Fruit fly (Drosophila melanogaster) whole organism, adult: ENCODE results near the gene CG46308.

Experiments used
- CG11617 ChIP-seq: fragments of 200-800 bp; sonication (Bioruptor generic); optimal IDR thresholded peaks from 2 replicates; lab custom pipeline; 2017; ENCODE audit warnings: mild to moderate bottlenecking, missing biosample characterization, missing genetic modification reagents, missing genetic modification characterization
- CG12768 ChIP-seq: fragments of 200-800 bp; sonication (Bioruptor generic); optimal IDR thresholded peaks from 2 replicates; lab custom pipeline; 2017; ENCODE audit warnings: missing biosample characterization, missing genetic modification characterization, mild to moderate bottlenecking, moderate library complexity, missing genetic modification reagents
- CG1620 ChIP-seq: fragments of 200-800 bp; sonication (Bioruptor generic); optimal IDR thresholded peaks from 2 replicates; lab custom pipeline; 2016; ENCODE audit warnings: missing biosample characterization, missing genetic modification characterization
- CG5204 ChIP-seq: fragments of 200-800 bp; sonication (Bioruptor generic); optimal IDR thresholded peaks from 2 replicates; lab custom pipeline; 2016; ENCODE audit warnings: missing biosample characterization, missing genetic modification characterization
- CG7045 ChIP-seq: fragments of 200-800 bp; sonication (Bioruptor generic); optimal IDR thresholded peaks from 2 replicates; lab custom pipeline; 2017; ENCODE audit warnings: missing biosample characterization, mild to moderate bottlenecking, missing genetic modification characterization
- CG7101 ChIP-seq: fragments of 200-800 bp; sonication (Bioruptor generic); optimal IDR thresholded peaks from 2 replicates; lab custom pipeline; 2018; ENCODE audit warnings: missing biosample characterization, mild to moderate bottlenecking, missing genetic modification characterization, moderate library complexity
- Crg-1 ChIP-seq: fragments of 200-800 bp; sonication (Bioruptor generic); optimal IDR thresholded peaks from 2 replicates; lab custom pipeline; 2016; ENCODE audit warnings: missing biosample characterization, missing genetic modification characterization
- Hr96 ChIP-seq: fragments of 200-800 bp; sonication (Bioruptor generic); optimal IDR thresholded peaks from 2 replicates; lab custom pipeline; 2016; ENCODE audit warnings: missing biosample characterization, missing genetic modification characterization
- bab1 ChIP-seq: fragments of 200-800 bp; sonication (Bioruptor generic); optimal IDR thresholded peaks from 3 replicates; lab custom pipeline; 2019; ENCODE audit warnings: missing biosample characterization, mild to moderate bottlenecking, missing genetic modification characterization, moderate library complexity
- cic ChIP-seq: fragments of 200-800 bp; sonication (Bioruptor generic); optimal IDR thresholded peaks from 2 replicates; lab custom pipeline; 2017; ENCODE audit warnings: missing biosample characterization, mild to moderate bottlenecking, missing genetic modification characterization, moderate library complexity
- cnc ChIP-seq, 2 experiments: fragments of >200 bp; optimal IDR thresholded peaks; 2 replicates each; lab custom pipeline; 2017
- kay ChIP-seq: fragments of 200-800 bp; sonication (Bioruptor generic); peaks from one replicate; lab custom pipeline; 2016; ENCODE audit warnings: missing biosample characterization, missing genetic modification characterization, borderline replicate concordance
- ovo ChIP-seq: fragments of 200-800 bp; sonication (Bioruptor generic); optimal IDR thresholded peaks from 2 replicates; lab custom pipeline; 2016; ENCODE audit warnings: missing biosample characterization, missing genetic modification characterization

DNA sequence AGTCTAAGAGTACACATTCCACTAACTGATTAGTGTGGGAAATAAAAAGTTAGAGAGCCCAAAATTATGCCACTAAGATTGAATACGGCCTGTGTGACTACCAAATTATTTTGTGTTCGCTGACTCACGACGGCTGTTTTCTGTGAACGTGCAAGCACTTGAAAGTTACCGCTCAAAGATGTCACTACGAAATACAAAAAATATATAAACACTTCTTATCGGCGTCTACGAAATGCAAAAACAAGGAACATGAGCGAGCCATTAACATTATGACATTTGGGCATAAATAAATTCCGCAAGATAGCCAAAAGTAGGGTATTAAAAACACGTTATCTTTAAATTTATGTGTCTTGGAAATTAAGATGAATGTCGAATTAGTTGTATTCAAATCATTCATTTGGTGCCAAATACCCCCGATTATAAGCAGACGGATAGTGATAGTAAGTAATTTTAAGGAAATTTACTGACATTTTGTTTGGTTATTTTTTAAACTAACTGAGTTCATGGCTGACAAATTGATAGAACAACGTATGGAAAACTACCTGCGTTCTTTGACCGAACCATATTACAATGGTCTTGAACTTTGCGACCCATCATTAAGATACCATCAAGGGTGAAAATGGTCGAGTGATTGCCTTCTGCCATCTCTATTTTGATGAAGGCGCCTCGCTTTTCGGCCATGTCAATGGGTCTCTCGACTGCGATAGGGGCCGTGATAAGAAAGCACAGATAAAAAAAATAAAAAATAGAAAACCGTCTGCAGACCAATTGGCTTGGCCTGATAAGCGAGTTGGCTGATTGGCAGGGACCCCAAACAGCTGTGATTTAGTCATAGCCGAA is 26.6 kb upstream of the CG46308 start, which contains the start of gene Tehao:
- TF ChIP-seq CG7101 (tag; lab: Kevin White, UChicago) = no peak
- no peak for TF ChIP-seq CG1620
- no peak for TF ChIP-seq CG12768
- no peak for TF ChIP-seq ovo (GFP tag; lab: Kevin White, UChicago)
- no peak for TF ChIP-seq CG5204
- no peak for TF ChIP-seq CG11617
- TF ChIP-seq bab1 = no peak
- TF ChIP-seq Crg-1 (GFP tag; lab: Kevin White, UChicago) = no peak
- TF ChIP-seq CG7045 (GFP tag; lab: Kevin White, UChicago) = no peak
- peak; percentile 80 for TF ChIP-seq kay (GFP tag; lab: Kevin White, UChicago)
- TF ChIP-seq Hr96 (GFP tag; lab: Kevin White, UChicago) = no peak
- no peak for TF ChIP-seq cic
- no peak for TF ChIP-seq cnc (optimal IDR thresholded peaks at IDR 0.05; lab: Kevin White, UChicago)
